Worm (Caenorhabditis elegans) whole organism, late embryonic: ENCODE data around the gene mgl-1.

Source experiments
- C08G9.2 ChIP-seq: sonication (generic microtip); optimal IDR thresholded peaks from 2 replicates; lab custom pipeline; 2016; ENCODE audit warnings: mild to moderate bottlenecking, missing genetic modification characterization, moderate library complexity, missing compliant biosample characterization
- C38D4.7 ChIP-seq: fragments of 200-800 bp; sonication (Bioruptor generic); optimal IDR thresholded peaks from 2 replicates; lab custom pipeline; 2018; ENCODE audit warnings: mild to moderate bottlenecking, missing genetic modification characterization, moderate library complexity, missing compliant biosample characterization
- F13H6.1 ChIP-seq: sonication (generic microtip); optimal IDR thresholded peaks from 2 replicates; lab custom pipeline; 2016; ENCODE audit warnings: missing genetic modification characterization, missing compliant biosample characterization
- K02D7.2 ChIP-seq: sonication (generic microtip); optimal IDR thresholded peaks from 2 replicates; lab custom pipeline; 2017; ENCODE audit warnings: mild to moderate bottlenecking, missing genetic modification characterization, missing compliant biosample characterization
- K09A11.1 ChIP-seq: sonication (generic microtip); optimal IDR thresholded peaks from 2 replicates; lab custom pipeline; 2017; ENCODE audit warnings: antibody characterized with exemption, mild to moderate bottlenecking, missing genetic modification characterization, missing compliant biosample characterization; ENCODE audit not compliant: insufficient read depth
- T23F11.4 ChIP-seq: fragments of 200-800 bp; sonication (Bioruptor generic); optimal IDR thresholded peaks from 2 replicates; lab custom pipeline; 2018; ENCODE audit warnings: mild to moderate bottlenecking, missing genetic modification characterization, missing compliant biosample characterization
- ama-1 ChIP-seq: fragments of 150-350 bp; optimal IDR thresholded peaks from 2 replicates; lab custom pipeline; 2014
- ceh-14 ChIP-seq: sonication (generic microtip); optimal IDR thresholded peaks from 2 replicates; lab custom pipeline; 2016; ENCODE audit warnings: missing genotype, missing genetic modification characterization, missing compliant biosample characterization
- ceh-18 ChIP-seq: sonication (generic microtip); optimal IDR thresholded peaks from 2 replicates; lab custom pipeline; 2016; ENCODE audit warnings: missing genetic modification characterization, missing compliant biosample characterization
- ceh-2 ChIP-seq: sonication (generic microtip); optimal IDR thresholded peaks from 2 replicates; lab custom pipeline; 2016; ENCODE audit warnings: missing genotype, missing genetic modification characterization, missing compliant biosample characterization
- ceh-22 ChIP-seq: sonication (generic microtip); optimal IDR thresholded peaks from 2 replicates; lab custom pipeline; 2017; ENCODE audit warnings: missing biosample characterization, missing genetic modification characterization
- ceh-31 ChIP-seq: sonication (generic microtip); optimal IDR thresholded peaks from 2 replicates; lab custom pipeline; 2016; ENCODE audit warnings: missing genetic modification characterization, missing compliant biosample characterization
- ceh-48 ChIP-seq: sonication (generic microtip); optimal IDR thresholded peaks from 2 replicates; lab custom pipeline; 2016; ENCODE audit warnings: missing genetic modification characterization, inconsistent platforms, missing compliant biosample characterization
- dmd-4 ChIP-seq: sonication (generic microtip); optimal IDR thresholded peaks from 2 replicates; lab custom pipeline; 2016; ENCODE audit warnings: borderline replicate concordance, missing genetic modification characterization, missing compliant biosample characterization
- elt-2 ChIP-seq: sonication (generic microtip); optimal IDR thresholded peaks from 2 replicates; lab custom pipeline; 2016; ENCODE audit warnings: missing genetic modification reagents, missing genetic modification characterization, missing compliant biosample characterization
- elt-4 ChIP-seq: sonication (generic microtip); optimal IDR thresholded peaks from 2 replicates; lab custom pipeline; 2016; ENCODE audit warnings: missing genetic modification characterization, missing compliant biosample characterization
- eyg-1 ChIP-seq: sonication (generic microtip); optimal IDR thresholded peaks from 2 replicates; lab custom pipeline; 2016; ENCODE audit warnings: missing genotype, missing genetic modification characterization, missing compliant biosample characterization
- fax-1 ChIP-seq: sonication (generic microtip); optimal IDR thresholded peaks from 2 replicates; lab custom pipeline; 2016; ENCODE audit warnings: missing genotype, missing genetic modification characterization, missing compliant biosample characterization
- fkh-6 ChIP-seq: sonication (generic microtip); optimal IDR thresholded peaks from 2 replicates; lab custom pipeline; 2016; ENCODE audit warnings: missing genetic modification characterization, missing compliant biosample characterization
- hlh-30 ChIP-seq: sonication (generic microtip); optimal IDR thresholded peaks from 2 replicates; lab custom pipeline; 2017; ENCODE audit warnings: antibody characterized with exemption, missing genetic modification characterization, missing compliant biosample characterization; ENCODE audit not compliant: insufficient read depth
- hlh-6 ChIP-seq: sonication (generic microtip); optimal IDR thresholded peaks from 2 replicates; lab custom pipeline; 2016; ENCODE audit warnings: missing genotype, missing genetic modification characterization, missing compliant biosample characterization
- hlh-8 ChIP-seq: sonication (generic microtip); optimal IDR thresholded peaks from 2 replicates; lab custom pipeline; 2016; ENCODE audit warnings: missing genotype, missing genetic modification characterization, missing compliant biosample characterization
- lin-11 ChIP-seq: fragments of 200-800 bp; sonication (Bioruptor generic); optimal IDR thresholded peaks from 2 replicates; lab custom pipeline; 2018; ENCODE audit warnings: mild to moderate bottlenecking, missing genetic modification characterization, missing compliant biosample characterization
- madf-2 ChIP-seq: sonication (generic microtip); optimal IDR thresholded peaks from 2 replicates; lab custom pipeline; 2017; ENCODE audit warnings: missing genetic modification characterization, missing compliant biosample characterization
- nfya-1 ChIP-seq: sonication (generic microtip); optimal IDR thresholded peaks from 2 replicates; lab custom pipeline; 2017; ENCODE audit warnings: missing genetic modification characterization, mild to moderate bottlenecking, missing compliant biosample characterization, antibody characterized with exemption, moderate library complexity
- odd-2 ChIP-seq: sonication (generic microtip); optimal IDR thresholded peaks from 2 replicates; lab custom pipeline; 2017; ENCODE audit warnings: antibody characterized with exemption, mild to moderate bottlenecking, missing genetic modification characterization, missing compliant biosample characterization
- pag-3 ChIP-seq: sonication (generic microtip); optimal IDR thresholded peaks from 2 replicates; lab custom pipeline; 2016; ENCODE audit warnings: missing compliant biosample characterization, missing genetic modification characterization, borderline replicate concordance
- pat-9 ChIP-seq: fragments of 200-800 bp; sonication (Bioruptor generic); optimal IDR thresholded peaks from 2 replicates; lab custom pipeline; 2018; ENCODE audit warnings: mild to moderate bottlenecking, missing genetic modification characterization, moderate library complexity, missing compliant biosample characterization
- pax-1 ChIP-seq: fragments of 150-350 bp; optimal IDR thresholded peaks from 2 replicates; lab custom pipeline; 2014; ENCODE audit warnings: missing biosample characterization, missing genetic modification characterization
- pha-2 ChIP-seq: sonication (generic microtip); optimal IDR thresholded peaks from 2 replicates; lab custom pipeline; 2017; ENCODE audit warnings: mild to moderate bottlenecking, missing genetic modification characterization, missing compliant biosample characterization
- pros-1 ChIP-seq: fragments of 150-350 bp; optimal IDR thresholded peaks from 2 replicates; lab custom pipeline; 2014; ENCODE audit warnings: missing biosample characterization, missing genetic modification reagents, missing genetic modification characterization
- ref-2 ChIP-seq: sonication (generic microtip); optimal IDR thresholded peaks from 2 replicates; lab custom pipeline; 2016; ENCODE audit warnings: missing genetic modification characterization, missing compliant biosample characterization
- rnt-1 ChIP-seq: sonication (generic microtip); optimal IDR thresholded peaks from 2 replicates; lab custom pipeline; 2016; ENCODE audit warnings: missing genetic modification characterization, missing compliant biosample characterization
- sdc-2 ChIP-seq: sonication (generic microtip); optimal IDR thresholded peaks from 2 replicates; lab custom pipeline; 2016; ENCODE audit warnings: missing genotype, missing genetic modification characterization, missing compliant biosample characterization
- sox-2 ChIP-seq: fragments of 200-800 bp; sonication (Bioruptor generic); IDR thresholded peaks from 2 replicates; pipeline ENCODE4 v1.3.6; 2022; ENCODE audit warnings: missing genetic modification reagents, missing genetic modification characterization, missing compliant biosample characterization
- tbx-2 ChIP-seq: sonication (generic microtip); optimal IDR thresholded peaks from 2 replicates; lab custom pipeline; 2016; ENCODE audit warnings: missing genetic modification characterization, missing compliant biosample characterization
- tbx-7 ChIP-seq: sonication (generic microtip); optimal IDR thresholded peaks from 2 replicates; lab custom pipeline; 2016; ENCODE audit warnings: missing genotype, missing genetic modification characterization, missing compliant biosample characterization
- unc-42 ChIP-seq: sonication (generic microtip); optimal IDR thresholded peaks from 2 replicates; lab custom pipeline; 2016; ENCODE audit warnings: missing genotype, missing genetic modification characterization, missing compliant biosample characterization
- zip-5 ChIP-seq: sonication (generic microtip); optimal IDR thresholded peaks from 2 replicates; lab custom pipeline; 2016; ENCODE audit warnings: missing genetic modification characterization, missing compliant biosample characterization

Gene mgl-1

ce11 chrX:9999599-10000201 is 23.6 kb upstream of the mgl-1 start (continued):
- no peak for TF ChIP-seq eyg-1 (tag; lab: Kevin White, UChicago)

DNA sequence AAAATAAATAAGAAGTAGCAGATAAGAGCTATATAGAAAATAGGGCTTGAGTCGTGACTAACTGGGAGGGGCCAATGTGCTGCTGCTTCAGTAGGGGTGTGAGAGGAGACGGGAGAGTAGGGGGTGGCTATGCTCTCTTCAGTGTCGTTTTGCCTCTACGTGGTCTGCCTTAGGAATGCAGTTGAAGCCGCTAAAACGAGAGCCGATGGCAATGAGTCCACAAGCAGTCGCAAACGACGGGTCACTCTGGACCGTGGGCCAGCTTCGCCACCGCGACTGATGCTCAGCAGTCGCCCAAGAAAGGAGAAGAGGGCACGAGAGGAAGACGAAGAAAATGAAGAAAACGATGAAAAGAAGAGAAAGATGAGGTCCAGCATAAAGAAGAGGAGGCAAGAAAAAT is 23.1 kb upstream of the mgl-1 start, which contains the start of gene grk-1:
Gene grk-1, minus strand, starts transcription at position 17 of the 400 bp plus-strand sequence.
- TF ChIP-seq dmd-4 (tag; lab: Kevin White, UChicago) (peak; percentile 3), ref-2 (tag; lab: Kevin White, UChicago) (peak; percentile 5), fkh-6 (tag; lab: Kevin White, UChicago) (no peak), pha-2 (no peak), sdc-2 (tag; lab: Kevin White, UChicago) (peak; percentile 16), lin-11 (tag; lab: Kevin White, UChicago) (no peak), sox-2 (GFP tag; lab: Robert Waterston, UW) (no peak), elt-4 (tag; lab: Kevin White, UChicago) (no peak), rnt-1 (tag; lab: Kevin White, UChicago) (no peak), nfya-1 (no peak), ceh-18 (peak; percentile 13), pat-9 (tag; lab: Kevin White, UChicago) (no peak), ceh-31 (tag; lab: Kevin White, UChicago) (peak; percentile 50), hlh-6 (tag; lab: Kevin White, UChicago) (no peak), unc-42 (tag; lab: Kevin White, UChicago) (peak; percentile 12), ceh-14 (tag; lab: Kevin White, UChicago) (peak; percentile 28), pax-1 (tag; lab: Kevin White, UChicago) (no peak), elt-2 (no peak), C08G9.2 (no peak)

ce11 chrX:9997344-9997743 is 21.2 kb upstream of the mgl-1 start:
- TF ChIP-seq hlh-8 (tag; lab: Kevin White, UChicago) (no peak), ref-2 (tag; lab: Kevin White, UChicago) (no peak), eyg-1 (tag; lab: Kevin White, UChicago) (no peak), tbx-7 (tag; lab: Kevin White, UChicago) (no peak), fax-1 (tag; lab: Kevin White, UChicago) (no peak), pha-2 (no peak), pax-1 (tag; lab: Kevin White, UChicago) (no peak), madf-2 (tag; lab: Kevin White, UChicago) (no peak), elt-4 (tag; lab: Kevin White, UChicago) (no peak), F13H6.1 (no peak)

- TF ChIP-seq tbx-2: no peak
- no peak for TF ChIP-seq ceh-2 (tag; lab: Kevin White, UChicago)
- TF ChIP-seq odd-2 (tag; lab: Kevin White, UChicago): no peak
- no peak for TF ChIP-seq K02D7.2 (tag; lab: Kevin White, UChicago)
- no peak for TF ChIP-seq pag-3
- no peak for TF ChIP-seq ceh-48 (tag; lab: Kevin White, UChicago)
- TF ChIP-seq ceh-22: no peak
- TF ChIP-seq pat-9 (tag; lab: Kevin White, UChicago): no peak
- no peak for TF ChIP-seq fax-1 (tag; lab: Kevin White, UChicago)
- TF ChIP-seq C08G9.2: no peak
- TF ChIP-seq pros-1: no peak
- no peak for TF ChIP-seq C38D4.7
- no peak for TF ChIP-seq ama-1 (lab: Kevin White, UChicago)
- no peak for TF ChIP-seq hlh-30 (tag; lab: Kevin White, UChicago)
- TF ChIP-seq sox-2 (GFP tag; lab: Robert Waterston, UW): no peak
- TF ChIP-seq F13H6.1: no peak
- TF ChIP-seq T23F11.4: no peak
- TF ChIP-seq zip-5 (tag; lab: Kevin White, UChicago): no peak
- no peak for TF ChIP-seq madf-2 (tag; lab: Kevin White, UChicago)
- no peak for TF ChIP-seq K09A11.1 (tag; lab: Kevin White, UChicago)
These were observed 17.0 kb upstream of the mgl-1 start for ce11 chrX:9993100-9993499.
